Fruit fly (Drosophila melanogaster): ENCODE results near the gene CG7453.

The CG7453 gene

dm6 chrX:19172955-19173354 lies 7.0 kb upstream of the CG7453 start (continued):
- no peak for TF ChIP-seq CG1602 (GFP tag; optimal IDR thresholded peaks at IDR 0.05)
- peak; percentile 40; the same call in 1 of the 3 replicates for TF ChIP-seq row (GFP tag; IDR thresholded peaks at IDR 0.05)
- TF ChIP-seq Rfx (GFP tag; IDR thresholded peaks at IDR 0.05): 0 out of 2 replicates have a peak, but pooled peaks have one; percentile 19
- peak; percentile 19; the same call in 1 of the 2 replicates for TF ChIP-seq CG14441 (GFP tag; IDR thresholded peaks at IDR 0.05)
- TF ChIP-seq CG18011 (GFP tag; optimal IDR thresholded peaks at IDR 0.05): no peak
- TF ChIP-seq bsh (GFP tag; optimal IDR thresholded peaks at IDR 0.05): peak; percentile 10 to 16
- TF ChIP-seq psq (GFP tag; optimal IDR thresholded peaks at IDR 0.05): no peak
- peak; percentile 33 for TF ChIP-seq Chrac-16 (GFP tag; optimal IDR thresholded peaks at IDR 0.05)
- peak; percentile 65 for TF ChIP-seq sens (GFP tag)
- TF ChIP-seq Antp (GFP tag; optimal IDR thresholded peaks at IDR 0.05): peak; percentile 19
- peak; percentile 21 for TF ChIP-seq CG4424 (GFP tag; optimal IDR thresholded peaks at IDR 0.05)
- no peak for TF ChIP-seq danr (GFP tag; IDR thresholded peaks at IDR 0.05)
- TF ChIP-seq Doc2 (GFP tag; IDR thresholded peaks at IDR 0.05): no peak
- no peak for TF ChIP-seq CG14014 (GFP tag; IDR thresholded peaks at IDR 0.05)
- TF ChIP-seq CG8944 (GFP tag; optimal IDR thresholded peaks at IDR 0.05): no peak
- TF ChIP-seq NC2α (GFP tag; optimal IDR thresholded peaks at IDR 0.05): no peak
- TF ChIP-seq CG1603 (tag; optimal IDR thresholded peaks at IDR 0.05): peak; percentile 39
- TF ChIP-seq Adf1 (GFP tag; IDR thresholded peaks at IDR 0.05): 0 out of 2 replicates have a peak, but pooled peaks have one; percentile 8
- 0 out of 2 replicates have a peak, but pooled peaks have one; percentile 6 for TF ChIP-seq E2f1 (GFP tag; IDR thresholded peaks at IDR 0.05)
- TF ChIP-seq zfh2 (GFP tag; optimal IDR thresholded peaks at IDR 0.05): no peak
- no peak for TF ChIP-seq CG4282 (GFP tag; optimal IDR thresholded peaks at IDR 0.05)
- no peak for TF ChIP-seq ab (GFP tag; optimal IDR thresholded peaks at IDR 0.05)
- peak; percentile 0 for TF ChIP-seq CG2712 (tag; optimal IDR thresholded peaks at IDR 0.05)
- TF ChIP-seq Blimp-1 (GFP tag; optimal IDR thresholded peaks at IDR 0.05): peak; percentile 5
- peak; percentile 6 for TF ChIP-seq CG12391 (tag; optimal IDR thresholded peaks at IDR 0.05)
- TF ChIP-seq gem (tag; optimal IDR thresholded peaks at IDR 0.05): peak; percentile 41
- TF ChIP-seq CG8290 (GFP tag; optimal IDR thresholded peaks at IDR 0.05): no peak
- TF ChIP-seq CG8290 (tag; optimal IDR thresholded peaks at IDR 0.05): peak in 1 of 2 experiments; percentile 27
- peak; percentile 5 for TF ChIP-seq CG17385 (GFP tag; optimal IDR thresholded peaks at IDR 0.05)

dm6 chrX:19174092-19174491 lies 5.9 kb upstream of the CG7453 start:
- TF ChIP-seq CrebB (tag; optimal IDR thresholded peaks at IDR 0.05) (no peak), Rfx (GFP tag; IDR thresholded peaks at IDR 0.05) (0 out of 2 replicates have a peak, but pooled peaks have one; percentile 13), hb (GFP tag; IDR thresholded peaks at IDR 0.05; ENCODE audit: partially characterized antibody) (no peak), gt (GFP tag; IDR thresholded peaks at IDR 0.05) (no peak), Aef1 (GFP tag; IDR thresholded peaks at IDR 0.05) (no peak), CG9215 (GFP tag; IDR thresholded peaks at IDR 0.05) (no peak), CG14014 (GFP tag; IDR thresholded peaks at IDR 0.05) (0 out of 2 replicates have a peak, but pooled peaks have one; percentile 17), slbo (GFP tag; IDR thresholded peaks at IDR 0.05) (0 out of 2 replicates have a peak, but pooled peaks have one; percentile 19), odd (GFP tag; optimal IDR thresholded peaks at IDR 0.05) (no peak), sd (tag; optimal IDR thresholded peaks at IDR 0.05) (no peak), pb (GFP tag; optimal IDR thresholded peaks at IDR 0.05) (no peak), CG15269 (tag; optimal IDR thresholded peaks at IDR 0.05) (peak; percentile 22), knrl (GFP tag; IDR thresholded peaks at IDR 0.05; ENCODE audit: partially characterized antibody) (no peak), disco-r (GFP tag; optimal IDR thresholded peaks at IDR 0.05) (no peak), CG8281 (tag; optimal IDR thresholded peaks at IDR 0.05) (no peak), row (GFP tag; IDR thresholded peaks at IDR 0.05) (peak; percentile 48), CG9817 (tag; optimal IDR thresholded peaks at IDR 0.05) (peak; percentile 4), ab (GFP tag; optimal IDR thresholded peaks at IDR 0.05) (no peak), nmo (GFP tag; optimal IDR thresholded peaks at IDR 0.05) (peak; percentile 24), Six4 (GFP tag; optimal IDR thresholded peaks at IDR 0.05) (no peak), CG8765 (GFP tag; IDR thresholded peaks at IDR 0.05) (no peak), chinmo (GFP tag; IDR thresholded peaks at IDR 0.05; ENCODE audit: partially characterized antibody) (no peak), ATbp (GFP tag; optimal IDR thresholded peaks at IDR 0.05) (no peak), Nf-YB (GFP tag; optimal IDR thresholded peaks at IDR 0.05) (no peak), HmgD (GFP tag; optimal IDR thresholded peaks at IDR 0.05) (no peak), nom (GFP tag; optimal IDR thresholded peaks at IDR 0.05) (no peak)
